Worm (Caenorhabditis elegans): ENCODE measurements around the gene C12D5.3.

The C12D5.3 gene

ce11 chrV:7635469-7635868 is 40.5 kb upstream of the C12D5.3 start, which contains the start of gene srd-29:
srd-29 (plus strand) TSS chrV:7635769.
- TF ChIP-seq ztf-11 (tag; optimal IDR thresholded peaks at IDR 0.05) (no peak), egl-5 (tag; optimal IDR thresholded peaks at IDR 0.05) (no peak), unc-39 (tag; optimal IDR thresholded peaks at IDR 0.05) (no peak), ceh-9 (tag; optimal IDR thresholded peaks at IDR 0.05) (no peak), nfya-1 (tag; optimal IDR thresholded peaks at IDR 0.05; ENCODE audit: insufficient read depth) (no peak), nhr-11 (tag; optimal IDR thresholded peaks at IDR 0.05) (no peak), eor-1 (tag; optimal IDR thresholded peaks at IDR 0.05) (no peak), mdl-1 (tag; optimal IDR thresholded peaks at IDR 0.05) (no peak), ceh-82 (tag; optimal IDR thresholded peaks at IDR 0.05) (no peak), nhr-23 (tag; optimal IDR thresholded peaks at IDR 0.05) (no peak), zag-1 (tag; optimal IDR thresholded peaks at IDR 0.05) (no peak), nhr-25 (tag; optimal IDR thresholded peaks at IDR 0.05) (no peak), nhr-77 (tag; optimal IDR thresholded peaks at IDR 0.05) (no peak), nhr-43 (tag; optimal IDR thresholded peaks at IDR 0.05; ENCODE audit: poor library complexity, severe bottlenecking) (no peak)

- TF ChIP-seq fkh-10 (GFP tag; optimal IDR thresholded peaks at IDR 0.05) (no peak), hmg-11 (tag; optimal IDR thresholded peaks at IDR 0.05) (no peak), ceh-9 (tag; optimal IDR thresholded peaks at IDR 0.05) (no peak), tbx-2 (tag; optimal IDR thresholded peaks at IDR 0.05) (no peak), ztf-11 (tag; optimal IDR thresholded peaks at IDR 0.05) (no peak), ZK546.5 (tag; optimal IDR thresholded peaks at IDR 0.05) (no peak), fkh-2 (tag; optimal IDR thresholded peaks at IDR 0.05) (no peak), pqm-1 (tag; optimal IDR thresholded peaks at IDR 0.05) (no peak), lin-15B (tag; optimal IDR thresholded peaks at IDR 0.05) (no peak), elt-1 (tag; optimal IDR thresholded peaks at IDR 0.05) (no peak), unc-39 (tag; optimal IDR thresholded peaks at IDR 0.05) (no peak), aly-2 (tag; optimal IDR thresholded peaks at IDR 0.05) (no peak), fos-1 (tag; optimal IDR thresholded peaks at IDR 0.05) (no peak)
Measured at ce11 chrV:7637801-7638200, 38.2 kb upstream of the C12D5.3 start, which contains the start of gene clec-45. clec-45 (plus strand) TSS chrV:7638101.

- TF ChIP-seq egl-27 (tag; optimal IDR thresholded peaks at IDR 0.05), result no peak
- no peak for TF ChIP-seq nhr-12 (tag; optimal IDR thresholded peaks at IDR 0.05)
- no peak for TF ChIP-seq egl-5 (tag; optimal IDR thresholded peaks at IDR 0.05)
- TF ChIP-seq sea-2 (GFP tag; optimal IDR thresholded peaks at IDR 0.05), result no peak
- no peak for TF ChIP-seq ztf-4 (tag; optimal IDR thresholded peaks at IDR 0.05)
- no peak for TF ChIP-seq lin-39 (tag; optimal IDR thresholded peaks at IDR 0.05)
- no peak for TF ChIP-seq mdl-1 (tag; optimal IDR thresholded peaks at IDR 0.05)
- no peak for TF ChIP-seq nhr-237 (tag; optimal IDR thresholded peaks at IDR 0.05)
- TF ChIP-seq nhr-11 (tag; optimal IDR thresholded peaks at IDR 0.05), result no peak
- no peak for TF ChIP-seq ceh-16 (tag; optimal IDR thresholded peaks at IDR 0.05)
- no peak for TF ChIP-seq jun-1 (tag; optimal IDR thresholded peaks at IDR 0.05)
- TF ChIP-seq skn-1 (tag; optimal IDR thresholded peaks at IDR 0.05), result no peak
Measured at ce11 chrV:7639356-7639755, 36.6 kb upstream of the C12D5.3 start.

ce11 chrV:7639787-7640186 is 36.2 kb upstream of the C12D5.3 start, which contains the start of gene F07C4.10:
F07C4.10 (minus strand) TSS chrV:7639887.
- no peak for TF ChIP-seq elt-1 (tag; optimal IDR thresholded peaks at IDR 0.05)
- no peak for TF ChIP-seq mml-1 (tag; optimal IDR thresholded peaks at IDR 0.05)
- no peak for TF ChIP-seq zag-1 (tag; optimal IDR thresholded peaks at IDR 0.05)
- TF ChIP-seq ztf-11 (tag; optimal IDR thresholded peaks at IDR 0.05), result no peak
- no peak for TF ChIP-seq lin-39 (tag; optimal IDR thresholded peaks at IDR 0.05)
- no peak for TF ChIP-seq R02D3.7 (tag; optimal IDR thresholded peaks at IDR 0.05)
- no peak for TF ChIP-seq sea-2 (GFP tag; optimal IDR thresholded peaks at IDR 0.05)
- TF ChIP-seq ceh-9 (tag; optimal IDR thresholded peaks at IDR 0.05), result no peak
- TF ChIP-seq lsy-12 (tag; optimal IDR thresholded peaks at IDR 0.05), result no peak
- no peak for TF ChIP-seq elt-3 (tag; optimal IDR thresholded peaks at IDR 0.05)

- TF ChIP-seq ztf-11 (tag; optimal IDR thresholded peaks at IDR 0.05) (no peak), tbx-2 (tag; optimal IDR thresholded peaks at IDR 0.05) (no peak), R02D3.7 (tag; optimal IDR thresholded peaks at IDR 0.05) (no peak), fkh-2 (tag; optimal IDR thresholded peaks at IDR 0.05) (no peak), ceh-9 (tag; optimal IDR thresholded peaks at IDR 0.05) (no peak)
Measured at ce11 chrV:7641718-7642117, 34.3 kb upstream of the C12D5.3 start.

All from whole organism, L3 larva.